Worm (Caenorhabditis elegans): ENCODE results near the gene catp-2.

- TF ChIP-seq him-1 (tag; optimal IDR thresholded peaks at IDR 0.05) (no peak), W03F9.2 (tag; optimal IDR thresholded peaks at IDR 0.05) (no peak), dao-5 (tag; optimal IDR thresholded peaks at IDR 0.05) (no peak)
These were observed 39.5 kb upstream of the catp-2 start, which contains the start of gene ugt-11 for ce11 chrV:4894971-4895370.

All from whole organism, L4/young adult.